Worm (Caenorhabditis elegans) whole organism, L4 larva: ENCODE measurements around the gene nhl-2.

Experiments used
- arid-1 ChIP-seq: fragments of 200-800 bp; sonication (Bioruptor generic); conservative IDR thresholded peaks from 2 replicates; pipeline ENCODE4 v1.3.6; 2022; ENCODE audit warnings: missing genetic modification reagents, missing genetic modification characterization, missing compliant biosample characterization
- ceh-82 ChIP-seq: sonication (generic microtip); optimal IDR thresholded peaks from 2 replicates; lab custom pipeline; 2017; ENCODE audit warnings: missing biosample characterization, missing genetic modification characterization
- daf-8 ChIP-seq: fragments of 200-800 bp; sonication (Bioruptor generic); IDR thresholded peaks from 2 replicates; pipeline ENCODE4 v1.3.6; 2022; ENCODE audit warnings: missing genetic modification characterization, missing compliant biosample characterization
- dpl-1 ChIP-seq: fragments of 150-350 bp; optimal IDR thresholded peaks from 2 replicates; lab custom pipeline; 2014; ENCODE audit warnings: missing biosample characterization, missing genetic modification reagents, missing genetic modification characterization
- lin-13 ChIP-seq: fragments of 150-350 bp; optimal IDR thresholded peaks from 2 replicates; lab custom pipeline; 2014; ENCODE audit warnings: missing biosample characterization, missing genetic modification reagents, missing genetic modification characterization
- mep-1 ChIP-seq: fragments of 150-350 bp; sonication (generic microtip); optimal IDR thresholded peaks from 3 replicates; lab custom pipeline; 2014; ENCODE audit warnings: missing biosample characterization, missing genetic modification characterization
- nhr-102 ChIP-seq: sonication (generic microtip); optimal IDR thresholded peaks from 2 replicates; lab custom pipeline; 2016; ENCODE audit warnings: mild to moderate bottlenecking, missing genetic modification characterization, moderate library complexity, missing compliant biosample characterization
- skn-1 ChIP-seq: fragments of 150-350 bp; optimal IDR thresholded peaks from 2 replicates; lab custom pipeline; 2014; ENCODE audit warnings: missing biosample characterization, missing genetic modification characterization

ce11 chrIII:4863127-4863526, 35.8 kb downstream of the nhl-2 start, which contains the start of gene coq-8:
- no peak for TF ChIP-seq skn-1
- TF ChIP-seq dpl-1 = no peak
- no peak for TF ChIP-seq daf-8 (GFP tag; lab: Robert Waterston, UW)
- TF ChIP-seq nhr-102 (tag; lab: Kevin White, UChicago) = no peak
- TF ChIP-seq mep-1 (tag; lab: Kevin White, UChicago) = no peak
- no peak for TF ChIP-seq arid-1 (GFP tag; lab: Robert Waterston, UW)
- TF ChIP-seq ceh-82 (tag; lab: Kevin White, UChicago) = no peak
- TF ChIP-seq lin-13 = no peak
